Fruit fly (Drosophila melanogaster) whole organism, embryonic: Measurements from ENCODE around the gene Hinfp.

Experiments used
- CG10267 ChIP-seq: fragments of 200-800 bp; sonication (Bioruptor generic); optimal IDR thresholded peaks from 2 replicates; lab custom pipeline; 2018; ENCODE audit warnings: missing biosample characterization, mild to moderate bottlenecking, missing genetic modification characterization, moderate library complexity
- CG10366 ChIP-seq: fragments of 200-800 bp; sonication (Bioruptor generic); IDR thresholded peaks from 2 replicates; pipeline ENCODE4 v1.3.6; 2022; ENCODE audit warnings: missing biosample characterization, missing genetic modification characterization
- CG11398 ChIP-seq: fragments of 200-800 bp; sonication (Bioruptor generic); optimal IDR thresholded peaks from 2 replicates; lab custom pipeline; 2016; ENCODE audit warnings: missing biosample characterization, missing genetic modification characterization
- CG11723 ChIP-seq: fragments of 200-800 bp; sonication (Bioruptor generic); optimal IDR thresholded peaks from 2 replicates; lab custom pipeline; 2017; ENCODE audit warnings: missing biosample characterization, mild to moderate bottlenecking, missing genetic modification characterization
- CG12104 ChIP-seq: fragments of 200-800 bp; sonication (Bioruptor generic); optimal IDR thresholded peaks from 3 replicates; lab custom pipeline; 2016; ENCODE audit warnings: missing biosample characterization, missing genetic modification characterization
- CG12299 ChIP-seq: fragments of 200-800 bp; sonication (Bioruptor generic); optimal IDR thresholded peaks from 2 replicates; lab custom pipeline; 2018; ENCODE audit warnings: missing biosample characterization, mild to moderate bottlenecking, missing genetic modification characterization
- CG12391 ChIP-seq: fragments of 200-800 bp; sonication (Bioruptor generic); optimal IDR thresholded peaks from 3 replicates; lab custom pipeline; 2018; ENCODE audit warnings: missing biosample characterization, mild to moderate bottlenecking, missing genetic modification characterization, moderate library complexity
- CG12769 ChIP-seq: fragments of 200-800 bp; sonication (Bioruptor generic); optimal IDR thresholded peaks from 2 replicates; lab custom pipeline; 2019; ENCODE audit warnings: missing biosample characterization, mild to moderate bottlenecking, missing genetic modification characterization, moderate library complexity
- CG13123 ChIP-seq: fragments of 200-800 bp; sonication (Bioruptor generic); optimal IDR thresholded peaks from 2 replicates; lab custom pipeline; 2016; ENCODE audit warnings: missing biosample characterization, missing genetic modification characterization
- CG14667 ChIP-seq: fragments of 200-800 bp; sonication (Bioruptor generic); IDR thresholded peaks from 2 replicates; pipeline ENCODE4 v1.3.6; 2022; ENCODE audit warnings: missing biosample characterization, missing genetic modification characterization
- CG15011 ChIP-seq: fragments of 200-800 bp; sonication (Bioruptor generic); optimal IDR thresholded peaks from 3 replicates; lab custom pipeline; 2018; ENCODE audit warnings: missing biosample characterization, mild to moderate bottlenecking, missing genetic modification characterization
- CG15514 ChIP-seq: fragments of 200-800 bp; sonication (Bioruptor generic); optimal IDR thresholded peaks from 3 replicates; lab custom pipeline; 2017; ENCODE audit warnings: missing biosample characterization, missing genetic modification characterization, mild to moderate bottlenecking, moderate library complexity, missing genetic modification reagents
- CG16813 ChIP-seq: fragments of 200-800 bp; sonication (Bioruptor generic); IDR thresholded peaks from 3 replicates; pipeline ENCODE4 v1.3.6; 2022; ENCODE audit warnings: missing biosample characterization, missing genetic modification characterization; ENCODE audit not compliant: partially characterized antibody
- CG17829 ChIP-seq: fragments of 200-800 bp; optimal IDR thresholded peaks from 2 replicates; lab custom pipeline; 2019; ENCODE audit warnings: missing biosample characterization, mild to moderate bottlenecking, missing genetic modification characterization, moderate library complexity
- CG2199 ChIP-seq: fragments of 200-800 bp; sonication (Bioruptor generic); IDR thresholded peaks from 3 replicates; pipeline ENCODE4 v1.3.6; 2022; ENCODE audit warnings: missing biosample characterization, missing genetic modification characterization
- CG2678 ChIP-seq: fragments of 200-800 bp; sonication (Bioruptor generic); optimal IDR thresholded peaks from 3 replicates; lab custom pipeline; 2019; ENCODE audit warnings: missing biosample characterization, mild to moderate bottlenecking, missing genetic modification characterization, moderate library complexity
- CG3065 ChIP-seq: fragments of 200-800 bp; sonication (Bioruptor generic); optimal IDR thresholded peaks from 2 replicates; lab custom pipeline; 2016; ENCODE audit warnings: missing biosample characterization, missing genetic modification characterization
- CG34376 ChIP-seq: fragments of 200-800 bp; sonication (Bioruptor generic); optimal IDR thresholded peaks from 2 replicates; lab custom pipeline; 2018; ENCODE audit warnings: missing biosample characterization, mild to moderate bottlenecking, missing genetic modification characterization
- CG34422 ChIP-seq: fragments of 200-800 bp; sonication (Bioruptor generic); IDR thresholded peaks from 3 replicates; pipeline ENCODE4 v1.3.6; 2022; ENCODE audit warnings: missing biosample characterization, missing genetic modification characterization
- CG42726 ChIP-seq: fragments of 200-800 bp; sonication (Bioruptor generic); IDR thresholded peaks from 2 replicates; pipeline ENCODE4 v1.3.6; 2022; ENCODE audit warnings: missing biosample characterization, missing genetic modification characterization; ENCODE audit not compliant: partially characterized antibody
- CG4707 ChIP-seq: fragments of 200-800 bp; sonication (Bioruptor generic); optimal IDR thresholded peaks from 2 replicates; lab custom pipeline; 2018; ENCODE audit warnings: missing biosample characterization, mild to moderate bottlenecking, missing genetic modification characterization, moderate library complexity
- CG4730 ChIP-seq: fragments of 200-800 bp; sonication (Bioruptor generic); IDR thresholded peaks from 2 replicates; pipeline ENCODE4 v1.3.6; 2022; ENCODE audit warnings: missing biosample characterization, missing genetic modification characterization
- CG6765 ChIP-seq: fragments of 200-800 bp; sonication (Bioruptor generic); optimal IDR thresholded peaks from 3 replicates; lab custom pipeline; 2017; ENCODE audit warnings: missing biosample characterization, mild to moderate bottlenecking, missing genetic modification characterization
- CG8281 ChIP-seq: fragments of 200-800 bp; sonication (Bioruptor generic); optimal IDR thresholded peaks from 2 replicates; lab custom pipeline; 2018; ENCODE audit warnings: missing biosample characterization, mild to moderate bottlenecking, missing genetic modification characterization, moderate library complexity
- D19B ChIP-seq: fragments of 200-800 bp; sonication (Bioruptor generic); optimal IDR thresholded peaks from 2 replicates; lab custom pipeline; 2017; ENCODE audit warnings: missing biosample characterization, mild to moderate bottlenecking, missing genetic modification characterization
- Drgx ChIP-seq: fragments of 200-800 bp; sonication (Bioruptor generic); IDR thresholded peaks from 2 replicates; pipeline ENCODE4 v1.3.6; 2022; ENCODE audit warnings: missing biosample characterization, missing genetic modification characterization
- Hsf ChIP-seq: fragments of 200-800 bp; sonication (Bioruptor generic); optimal IDR thresholded peaks from 3 replicates; lab custom pipeline; 2016; ENCODE audit warnings: missing biosample characterization, missing genetic modification characterization
- MTF-1 ChIP-seq: fragments of 200-800 bp; sonication (Bioruptor generic); optimal IDR thresholded peaks from 2 replicates; lab custom pipeline; 2018; ENCODE audit warnings: missing biosample characterization, mild to moderate bottlenecking, missing genetic modification characterization, borderline replicate concordance
- Mes4 ChIP-seq: fragments of 200-800 bp; sonication (Bioruptor generic); optimal IDR thresholded peaks from 2 replicates; lab custom pipeline; 2016; ENCODE audit warnings: missing biosample characterization, missing genetic modification characterization
- Neu2 ChIP-seq: fragments of 200-800 bp; sonication (Bioruptor generic); optimal IDR thresholded peaks from 3 replicates; lab custom pipeline; 2016; ENCODE audit warnings: missing biosample characterization, missing genetic modification characterization, borderline replicate concordance
- Side ChIP-seq: fragments of 200-800 bp; sonication (Bioruptor generic); optimal IDR thresholded peaks from 2 replicates; lab custom pipeline; 2016; ENCODE audit warnings: missing biosample characterization, missing genetic modification characterization
- Sry-β ChIP-seq: fragments of 200-800 bp; sonication (Bioruptor generic); optimal IDR thresholded peaks from 2 replicates; lab custom pipeline; 2018; ENCODE audit warnings: missing biosample characterization, mild to moderate bottlenecking, missing genetic modification characterization, moderate library complexity
- Trl ChIP-seq, 3 experiments: fragments of >200 bp in 2 of 3; fragments of 200-800 bp in 1 of 3; sonication (Bioruptor generic) in 1 of 3; optimal IDR thresholded peaks; 2 replicates in 1 of 3; 3 replicates in 2 of 3; lab custom pipeline; 2016 to 2017; ENCODE audit warnings: missing biosample characterization in 1 of 3, missing genetic modification characterization in 1 of 3
- ash1 ChIP-seq: fragments of 200-800 bp; sonication (Bioruptor generic); optimal IDR thresholded peaks from 2 replicates; lab custom pipeline; 2018; ENCODE audit warnings: missing biosample characterization, mild to moderate bottlenecking, missing genetic modification characterization
- ato ChIP-seq: fragments of 200-800 bp; sonication (Bioruptor generic); IDR thresholded peaks from 2 replicates; pipeline ENCODE4 v1.3.6; 2022; ENCODE audit warnings: missing biosample characterization, missing genetic modification characterization; ENCODE audit not compliant: partially characterized antibody
- bcd ChIP-seq: fragments of 200-800 bp; sonication (Bioruptor generic); optimal IDR thresholded peaks from 2 replicates; lab custom pipeline; 2017; ENCODE audit warnings: missing biosample characterization, mild to moderate bottlenecking, missing genetic modification characterization
- br ChIP-seq: fragments of >200 bp; optimal IDR thresholded peaks from 2 replicates; lab custom pipeline; 2017
- caup ChIP-seq: fragments of 200-800 bp; sonication (Bioruptor generic); optimal IDR thresholded peaks from 3 replicates; lab custom pipeline; 2017; ENCODE audit warnings: missing biosample characterization, mild to moderate bottlenecking, missing genetic modification characterization, moderate library complexity; ENCODE audit not compliant: severe bottlenecking
- chif ChIP-seq, 2 experiments: fragments of 200-800 bp; sonication (Bioruptor generic); optimal IDR thresholded peaks; 3 replicates each; lab custom pipeline; 2016; ENCODE audit warnings: missing biosample characterization in 2 of 2, missing genetic modification characterization in 2 of 2
- croc ChIP-seq: fragments of 200-800 bp; sonication (Bioruptor generic); conservative IDR thresholded peaks from 3 replicates; pipeline ENCODE4 v1.3.6; 2022; ENCODE audit warnings: missing biosample characterization, missing genetic modification characterization
- fd96Cb ChIP-seq: fragments of 200-800 bp; sonication (Bioruptor generic); optimal IDR thresholded peaks from 2 replicates; lab custom pipeline; 2018; ENCODE audit warnings: missing biosample characterization, mild to moderate bottlenecking, missing genetic modification characterization, moderate library complexity
- hkb ChIP-seq, 2 experiments: fragments of 200-800 bp in 1 of 2; fragments of >200 bp in 1 of 2; sonication (Bioruptor generic) in 1 of 2; IDR thresholded peaks in 1 of 2; optimal IDR thresholded peaks in 1 of 2; 2 replicates each; pipeline versions ENCODE4 v1.3.6 to Lab custom; 2017 to 2022; ENCODE audit warnings: missing biosample characterization in 1 of 2, missing genetic modification characterization in 1 of 2
- maf-S ChIP-seq: fragments of 200-800 bp; sonication (Bioruptor generic); optimal IDR thresholded peaks from 2 replicates; lab custom pipeline; 2016; ENCODE audit warnings: missing biosample characterization, missing genetic modification characterization
- nerfin-1 ChIP-seq: fragments of 200-800 bp; sonication (Bioruptor generic); optimal IDR thresholded peaks from 3 replicates; lab custom pipeline; 2019; ENCODE audit warnings: missing biosample characterization, mild to moderate bottlenecking, missing genetic modification characterization, moderate library complexity
- ranshi ChIP-seq: fragments of 200-800 bp; sonication (Bioruptor generic); IDR thresholded peaks from 2 replicates; pipeline ENCODE4 v1.3.6; 2022; ENCODE audit warnings: missing biosample characterization, missing genetic modification characterization
- ro ChIP-seq: fragments of 200-800 bp; sonication (Bioruptor generic); IDR thresholded peaks from 2 replicates; pipeline ENCODE4 v1.3.6; 2022; ENCODE audit warnings: missing biosample characterization, missing genetic modification characterization
- shn ChIP-seq: fragments of 200-800 bp; sonication (Bioruptor generic); optimal IDR thresholded peaks from 3 replicates; lab custom pipeline; 2016; ENCODE audit warnings: missing biosample characterization, missing genetic modification characterization
- sisA ChIP-seq: fragments of 200-800 bp; sonication (Bioruptor generic); IDR thresholded peaks from 2 replicates; pipeline ENCODE4 v1.3.6; 2022; ENCODE audit warnings: missing biosample characterization, missing genetic modification characterization
- wdn ChIP-seq: fragments of 200-800 bp; sonication (Bioruptor generic); IDR thresholded peaks from 2 replicates; pipeline ENCODE4 v1.3.6; 2022; ENCODE audit warnings: missing biosample characterization, missing genetic modification characterization

Gene Hinfp

dm6 chrX:621132-621555 is 4.2 kb upstream of the Hinfp start, which contains the start of the genes CG13365 and Vsp37A (continued):
- peak; percentile 17 for TF ChIP-seq Mes4 (GFP tag; lab: Kevin White, UChicago)
- no peak for TF ChIP-seq CG12299
- TF ChIP-seq CG17829 (tag; lab: Kevin White, UChicago), result peak; percentile 86
- peak; percentile 64 for TF ChIP-seq CG2678 (tag; lab: Kevin White, UChicago)
- no peak for TF ChIP-seq ato (GFP tag; lab: Robert Waterston, UW)
- no peak for TF ChIP-seq CG4707 (GFP tag; lab: Kevin White, UChicago)
- TF ChIP-seq CG12391, result peak; percentile 52
- TF ChIP-seq CG2199 (GFP tag; lab: Robert Waterston, UW), result no peak
- TF ChIP-seq ro (GFP tag; lab: Robert Waterston, UW), result no peak
- TF ChIP-seq nerfin-1 (tag; lab: Kevin White, UChicago), result peak; percentile 43
- TF ChIP-seq CG34422, result peak; percentile 52; the same call in 1 of the 3 replicates
- TF ChIP-seq maf-S (GFP tag; lab: Kevin White, UChicago), result peak; percentile 25
- no peak for TF ChIP-seq Drgx
- TF ChIP-seq CG11398 (GFP tag; lab: Kevin White, UChicago), result no peak
- no peak for TF ChIP-seq MTF-1 (GFP tag; lab: Kevin White, UChicago)
- TF ChIP-seq CG34376 (GFP tag; lab: Kevin White, UChicago), result peak; percentile 58
- TF ChIP-seq CG12769 (tag; lab: Kevin White, UChicago), result peak; percentile 28
- TF ChIP-seq CG14667 (GFP tag; lab: Robert Waterston, UW), result no peak
- TF ChIP-seq fd96Cb, result no peak
- peak; percentile 51 for TF ChIP-seq Hsf (GFP tag; lab: Kevin White, UChicago)
- TF ChIP-seq Trl (optimal IDR thresholded peaks at IDR 0.05; lab: Kevin White, UChicago), result no peak
- TF ChIP-seq Trl (GFP tag; optimal IDR thresholded peaks at IDR 0.05; lab: Kevin White, UChicago), result peak; percentile 59
- TF ChIP-seq CG15514 (GFP tag; lab: Kevin White, UChicago), result peak; percentile 85
- TF ChIP-seq CG8281, result no peak
- peak; percentile 28; the same call in 1 of the 3 replicates for TF ChIP-seq croc (GFP tag; lab: Robert Waterston, UW)
- TF ChIP-seq CG16813 (GFP tag; lab: Robert Waterston, UW), result no peak
- peak; percentile 35; the same call in 1 of the 2 replicates for TF ChIP-seq CG4730 (GFP tag; lab: Robert Waterston, UW)
- TF ChIP-seq ranshi (GFP tag; lab: Robert Waterston, UW), result no peak
- TF ChIP-seq D19B, result no peak
- TF ChIP-seq br, result no peak
- TF ChIP-seq sisA (GFP tag; lab: Robert Waterston, UW), result 0 out of 2 replicates have a peak, but pooled peaks have one; percentile 13
- peak; percentile 21 to 31 for TF ChIP-seq chif (GFP tag; optimal IDR thresholded peaks at IDR 0.05; lab: Kevin White, UChicago)
- TF ChIP-seq Sry-β (GFP tag; lab: Kevin White, UChicago), result peak; percentile 97
- peak; percentile 34 for TF ChIP-seq CG11723
- TF ChIP-seq CG12104 (GFP tag; lab: Kevin White, UChicago), result no peak
- TF ChIP-seq hkb (optimal IDR thresholded peaks at IDR 0.05; lab: Kevin White, UChicago), result peak; percentile 84
- peak; percentile 52 for TF ChIP-seq hkb (GFP tag; IDR thresholded peaks at IDR 0.05; lab: Robert Waterston, UW)
- peak; percentile 48 for TF ChIP-seq Side
- no peak for TF ChIP-seq CG42726 (GFP tag; lab: Robert Waterston, UW)
- peak; percentile 3 for TF ChIP-seq caup
- TF ChIP-seq Neu2 (GFP tag; lab: Kevin White, UChicago), result peak; percentile 8
- TF ChIP-seq CG13123 (GFP tag; lab: Kevin White, UChicago), result peak; percentile 7
- TF ChIP-seq bcd (GFP tag; lab: Kevin White, UChicago), result peak; percentile 39
- TF ChIP-seq shn, result peak; percentile 28
- no peak for TF ChIP-seq CG6765 (GFP tag; lab: Kevin White, UChicago)
- TF ChIP-seq CG15011 (GFP tag; lab: Kevin White, UChicago), result no peak
- peak; percentile 48 for TF ChIP-seq CG10267 (tag; lab: Kevin White, UChicago)
- no peak for TF ChIP-seq wdn (GFP tag; lab: Robert Waterston, UW)
- peak; percentile 20; the same call in 1 of the 2 replicates for TF ChIP-seq CG10366 (GFP tag; lab: Robert Waterston, UW)
- no peak for TF ChIP-seq CG3065 (GFP tag; lab: Kevin White, UChicago)
- no peak for TF ChIP-seq ash1 (GFP tag; lab: Kevin White, UChicago)
